Worm (Caenorhabditis elegans) whole organism, early embryonic: ENCODE data around the gene gfrp-1.

ENCODE experiments used
- B0310.2 ChIP-seq: sonication (generic microtip); optimal IDR thresholded peaks from 2 replicates; lab custom pipeline; 2016; ENCODE audit warnings: mild to moderate bottlenecking, missing genetic modification characterization, missing compliant biosample characterization
- ama-1 ChIP-seq: fragments of 150-350 bp; optimal IDR thresholded peaks from 2 replicates; lab custom pipeline; 2014
- ceh-36 ChIP-seq: sonication (generic microtip); optimal IDR thresholded peaks from 2 replicates; lab custom pipeline; 2016; ENCODE audit warnings: missing genetic modification characterization, inconsistent platforms, missing compliant biosample characterization
- ets-7 ChIP-seq: sonication (generic microtip); optimal IDR thresholded peaks from 2 replicates; lab custom pipeline; 2016; ENCODE audit warnings: missing genotype, missing genetic modification characterization, missing compliant biosample characterization
- flt-1 ChIP-seq: fragments of 200-800 bp; sonication (Bioruptor generic); IDR thresholded peaks from 2 replicates; pipeline ENCODE4 v1.3.6; 2022; ENCODE audit warnings: missing genetic modification characterization, missing compliant biosample characterization
- hmbx-1 ChIP-seq: sonication (generic microtip); optimal IDR thresholded peaks from 2 replicates; lab custom pipeline; 2016; ENCODE audit warnings: mild to moderate bottlenecking, missing genetic modification characterization, missing compliant biosample characterization
- hnd-1 ChIP-seq: sonication (generic microtip); optimal IDR thresholded peaks from 2 replicates; lab custom pipeline; 2016; ENCODE audit warnings: missing genetic modification characterization, missing compliant biosample characterization
- pes-1 ChIP-seq: fragments of 200-800 bp; sonication (Bioruptor generic); IDR thresholded peaks from 2 replicates; pipeline ENCODE4 v1.3.6; 2022; ENCODE audit warnings: missing genetic modification reagents, missing genetic modification characterization, missing compliant biosample characterization
- scrt-1 ChIP-seq: fragments of 200-800 bp; sonication (Bioruptor generic); IDR thresholded peaks from 2 replicates; pipeline ENCODE4 v1.3.6; 2022; ENCODE audit warnings: missing genetic modification characterization, missing compliant biosample characterization
- sea-1 ChIP-seq: fragments of 200-800 bp; sonication (Bioruptor generic); conservative IDR thresholded peaks from 2 replicates; pipeline ENCODE4 v1.3.6; 2022; ENCODE audit warnings: missing genetic modification characterization, missing compliant biosample characterization
- tbx-11 ChIP-seq: fragments of 200-800 bp; sonication (Bioruptor generic); IDR thresholded peaks from 2 replicates; pipeline ENCODE4 v1.3.6; 2022; ENCODE audit warnings: missing genetic modification characterization, missing compliant biosample characterization
- tra-4 ChIP-seq: sonication (generic microtip); optimal IDR thresholded peaks from 2 replicates; lab custom pipeline; 2017; ENCODE audit warnings: missing genetic modification characterization, missing compliant biosample characterization

ce11 chrIV:187336-187735 lies 16.1 kb upstream of the gfrp-1 start:
- no peak for TF ChIP-seq tra-4
- TF ChIP-seq ama-1 (lab: Kevin White, UChicago): no peak
- TF ChIP-seq hmbx-1 (tag; lab: Kevin White, UChicago): no peak
- no peak for TF ChIP-seq flt-1 (GFP tag; lab: Robert Waterston, UW)
- TF ChIP-seq ceh-36 (tag; lab: Kevin White, UChicago): no peak
- TF ChIP-seq sea-1 (GFP tag; lab: Robert Waterston, UW): no peak
- TF ChIP-seq B0310.2 (tag; lab: Kevin White, UChicago): no peak
- no peak for TF ChIP-seq ets-7
- TF ChIP-seq pes-1 (GFP tag; lab: Robert Waterston, UW): no peak
- TF ChIP-seq tbx-11: no peak
- no peak for TF ChIP-seq hnd-1 (tag; lab: Kevin White, UChicago)
- no peak for TF ChIP-seq scrt-1
